Worm (Caenorhabditis elegans): ENCODE data around the gene C13F10.7.

C13F10.7 gene

ce11 chrV:7234726-7235125 is 11.7 kb upstream of the C13F10.7 start, which contains the start of gene C05C8.5:
Gene C05C8.5, minus strand, starts transcription at chrV:7234826.
- TF ChIP-seq ets-4 (tag; optimal IDR thresholded peaks at IDR 0.05) (no peak), pat-9 (tag; optimal IDR thresholded peaks at IDR 0.05) (no peak), ceh-9 (tag; optimal IDR thresholded peaks at IDR 0.05) (no peak), unc-86 (tag; optimal IDR thresholded peaks at IDR 0.05) (no peak), sox-4 (tag; optimal IDR thresholded peaks at IDR 0.05) (no peak), ceh-19 (GFP tag; optimal IDR thresholded peaks at IDR 0.05) (no peak), hlh-8 (tag; optimal IDR thresholded peaks at IDR 0.05) (no peak), pha-4 (tag; optimal IDR thresholded peaks at IDR 0.05) (no peak), ceh-34 (tag; optimal IDR thresholded peaks at IDR 0.05) (no peak), ceh-31 (tag; optimal IDR thresholded peaks at IDR 0.05) (no peak), lim-6 (tag; optimal IDR thresholded peaks at IDR 0.05) (no peak), pqm-1 (tag; optimal IDR thresholded peaks at IDR 0.05) (no peak), gmeb-2 (tag; optimal IDR thresholded peaks at IDR 0.05) (no peak), ceh-48 (tag; optimal IDR thresholded peaks at IDR 0.05) (no peak), hlh-6 (tag; optimal IDR thresholded peaks at IDR 0.05) (no peak), nhr-232 (tag; optimal IDR thresholded peaks at IDR 0.05) (no peak), K02D7.2 (tag; optimal IDR thresholded peaks at IDR 0.05) (no peak), pros-1 (tag; optimal IDR thresholded peaks at IDR 0.05) (no peak)

- TF ChIP-seq nhr-232 (tag; optimal IDR thresholded peaks at IDR 0.05), result no peak
- TF ChIP-seq eyg-1 (tag; optimal IDR thresholded peaks at IDR 0.05), result no peak
- TF ChIP-seq hlh-30 (tag; optimal IDR thresholded peaks at IDR 0.05; ENCODE audit: insufficient read depth), result no peak
- TF ChIP-seq ceh-31 (tag; optimal IDR thresholded peaks at IDR 0.05), result no peak
- no peak for TF ChIP-seq rnt-1 (tag; optimal IDR thresholded peaks at IDR 0.05)
- no peak for TF ChIP-seq sox-2 (GFP tag; IDR thresholded peaks at IDR 0.05)
- TF ChIP-seq fkh-10 (GFP tag; optimal IDR thresholded peaks at IDR 0.05), result no peak
- TF ChIP-seq sox-4 (tag; optimal IDR thresholded peaks at IDR 0.05), result no peak
- TF ChIP-seq ama-1 (optimal IDR thresholded peaks at IDR 0.05), result no peak
- no peak for TF ChIP-seq hlh-6 (tag; optimal IDR thresholded peaks at IDR 0.05)
- TF ChIP-seq zip-5 (tag; optimal IDR thresholded peaks at IDR 0.05), result no peak
Measured at ce11 chrV:7231524-7231923, 8.5 kb upstream of the C13F10.7 start.

DNA sequence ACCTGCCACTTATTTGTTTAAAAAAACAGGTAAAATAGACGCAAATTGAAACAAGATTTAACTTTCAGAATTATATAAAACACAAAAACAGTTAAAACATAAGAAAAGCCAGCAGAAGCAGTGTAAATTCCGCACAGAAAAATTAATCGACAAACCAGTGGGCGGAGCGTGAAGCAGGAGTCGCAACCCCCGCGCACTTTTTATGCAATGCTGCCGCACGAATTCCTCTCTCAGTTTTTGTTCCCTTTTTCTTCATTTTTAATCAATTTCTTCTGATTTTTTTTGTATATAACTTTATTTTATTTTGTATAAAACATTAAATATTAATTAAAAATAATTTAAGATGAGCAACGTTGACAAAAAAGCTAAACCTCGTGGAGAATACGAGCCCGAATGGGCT is 7.8 kb upstream of the C13F10.7 start, which contains the start of the genes gei-6 and krr-1:
Gene gei-6 (minus strand): TSS at position 2 of the 400 bp plus-strand sequence.
Gene krr-1 (plus strand): TSS at position 344 of the 400 bp plus-strand sequence.
- peak; percentile 86 for TF ChIP-seq unc-3 (GFP tag; conservative IDR thresholded peaks at IDR 0.05)
- TF ChIP-seq unc-3 (tag; optimal IDR thresholded peaks at IDR 0.05), result peak; percentile 86
- TF ChIP-seq ceh-18 (tag; optimal IDR thresholded peaks at IDR 0.05), result no peak
- TF ChIP-seq rnt-1 (tag; optimal IDR thresholded peaks at IDR 0.05), result peak; percentile 58
- TF ChIP-seq hlh-30 (tag; optimal IDR thresholded peaks at IDR 0.05; ENCODE audit: insufficient read depth), result no peak
- TF ChIP-seq ceh-24 (tag; optimal IDR thresholded peaks at IDR 0.05), result peak; percentile 18
- TF ChIP-seq ceh-14 (tag; optimal IDR thresholded peaks at IDR 0.05), result peak; percentile 95
- TF ChIP-seq zip-5 (tag; optimal IDR thresholded peaks at IDR 0.05), result peak; percentile 75
- TF ChIP-seq hlh-6 (tag; optimal IDR thresholded peaks at IDR 0.05), result peak; percentile 36
- peak; percentile 87 for TF ChIP-seq odd-2 (tag; optimal IDR thresholded peaks at IDR 0.05)
- no peak for TF ChIP-seq elt-4 (tag; optimal IDR thresholded peaks at IDR 0.05)
- peak; percentile 35 for TF ChIP-seq sdc-2 (tag; optimal IDR thresholded peaks at IDR 0.05)
- TF ChIP-seq ceh-2 (tag; optimal IDR thresholded peaks at IDR 0.05), result peak; percentile 61
- no peak for TF ChIP-seq ceh-22 (tag; optimal IDR thresholded peaks at IDR 0.05)
- no peak for TF ChIP-seq pros-1 (tag; optimal IDR thresholded peaks at IDR 0.05)
- TF ChIP-seq hlh-8 (tag; optimal IDR thresholded peaks at IDR 0.05), result peak; percentile 65
- TF ChIP-seq tbx-7 (tag; optimal IDR thresholded peaks at IDR 0.05), result peak; percentile 31
- TF ChIP-seq dve-1 (tag; optimal IDR thresholded peaks at IDR 0.05), result no peak
- TF ChIP-seq che-1 (tag; optimal IDR thresholded peaks at IDR 0.05), result peak; percentile 81
- TF ChIP-seq ceh-19 (GFP tag; optimal IDR thresholded peaks at IDR 0.05), result peak; percentile 83
- peak; percentile 60 for TF ChIP-seq nhr-232 (tag; optimal IDR thresholded peaks at IDR 0.05)
- peak; percentile 35 for TF ChIP-seq T23F11.4 (GFP tag; optimal IDR thresholded peaks at IDR 0.05)
- peak; percentile 95 for TF ChIP-seq elt-2 (tag; optimal IDR thresholded peaks at IDR 0.05)
- TF ChIP-seq C08G9.2 (tag; optimal IDR thresholded peaks at IDR 0.05), result peak; percentile 71
- peak; percentile 87 for TF ChIP-seq ztf-16 (tag; optimal IDR thresholded peaks at IDR 0.05)
- TF ChIP-seq ceh-31 (tag; optimal IDR thresholded peaks at IDR 0.05), result peak; percentile 75
- peak; percentile 86 for TF ChIP-seq ahr-1 (tag; optimal IDR thresholded peaks at IDR 0.05)
- TF ChIP-seq hlh-15 (tag; optimal IDR thresholded peaks at IDR 0.05), result peak; percentile 63
- no peak for TF ChIP-seq nhr-11 (tag; optimal IDR thresholded peaks at IDR 0.05)
- peak; percentile 80 for TF ChIP-seq unc-86 (tag; optimal IDR thresholded peaks at IDR 0.05)
- TF ChIP-seq K02D7.2 (tag; optimal IDR thresholded peaks at IDR 0.05), result peak; percentile 82
- no peak for TF ChIP-seq mec-3 (tag; optimal IDR thresholded peaks at IDR 0.05; ENCODE audit: borderline replicate concordance)
- TF ChIP-seq F13H6.1 (tag; optimal IDR thresholded peaks at IDR 0.05), result peak; percentile 44
- TF ChIP-seq nfya-1 (tag; optimal IDR thresholded peaks at IDR 0.05), result peak; percentile 85
- peak; percentile 86 for TF ChIP-seq sox-4 (tag; optimal IDR thresholded peaks at IDR 0.05)

Data from whole organism, late embryonic.